Fruit fly (Drosophila melanogaster) whole organism, prepupa: ENCODE measurements around the gene CG1440.

Source experiments
- Blimp-1 ChIP-seq: fragments of 200-800 bp; sonication (Bioruptor generic); optimal IDR thresholded peaks from 3 replicates; lab custom pipeline; 2017; ENCODE audit warnings: missing biosample characterization, missing genetic modification characterization, mild to moderate bottlenecking, moderate library complexity, missing genetic modification reagents
- CG10631 ChIP-seq: fragments of 200-800 bp; sonication (Bioruptor generic); optimal IDR thresholded peaks from 2 replicates; lab custom pipeline; 2016; ENCODE audit warnings: missing biosample characterization, missing genetic modification characterization
- CG10669 ChIP-seq: fragments of 200-800 bp; sonication (Bioruptor generic); optimal IDR thresholded peaks from 3 replicates; lab custom pipeline; 2018; ENCODE audit warnings: missing biosample characterization, mild to moderate bottlenecking, missing genetic modification characterization, moderate library complexity
- CG15336 ChIP-seq: fragments of 200-800 bp; sonication (Bioruptor generic); IDR thresholded peaks from 2 replicates; pipeline ENCODE4 v1.3.6; 2022; ENCODE audit warnings: missing biosample characterization, missing genetic modification characterization
- CG6854 ChIP-seq: fragments of 200-800 bp; sonication (Bioruptor generic); optimal IDR thresholded peaks from 2 replicates; lab custom pipeline; 2017; ENCODE audit warnings: missing biosample characterization, mild to moderate bottlenecking, missing genetic modification characterization
- CG7368 ChIP-seq: fragments of 200-800 bp; sonication (Bioruptor generic); optimal IDR thresholded peaks from 3 replicates; lab custom pipeline; 2016; ENCODE audit warnings: missing biosample characterization, missing genetic modification characterization
- CG8319 ChIP-seq: fragments of 200-800 bp; sonication (Bioruptor generic); optimal IDR thresholded peaks from 3 replicates; lab custom pipeline; 2016; ENCODE audit warnings: missing biosample characterization, missing genetic modification characterization
- Eip78C ChIP-seq: fragments of 200-800 bp; sonication (Bioruptor generic); peaks from one replicate; lab custom pipeline; 2016; ENCODE audit warnings: missing biosample characterization, missing genetic modification characterization
- OdsH ChIP-seq: fragments of 200-800 bp; sonication (Bioruptor generic); optimal IDR thresholded peaks from 3 replicates; lab custom pipeline; 2016; ENCODE audit warnings: missing biosample characterization, missing genetic modification characterization
- salr ChIP-seq, 2 experiments: fragments of 200-800 bp; sonication (Bioruptor generic); optimal IDR thresholded peaks; 3 replicates each; lab custom pipeline; 2016 to 2018; ENCODE audit warnings: missing biosample characterization in 2 of 2, missing genetic modification characterization in 2 of 2, mild to moderate bottlenecking in 1 of 2

DNA sequence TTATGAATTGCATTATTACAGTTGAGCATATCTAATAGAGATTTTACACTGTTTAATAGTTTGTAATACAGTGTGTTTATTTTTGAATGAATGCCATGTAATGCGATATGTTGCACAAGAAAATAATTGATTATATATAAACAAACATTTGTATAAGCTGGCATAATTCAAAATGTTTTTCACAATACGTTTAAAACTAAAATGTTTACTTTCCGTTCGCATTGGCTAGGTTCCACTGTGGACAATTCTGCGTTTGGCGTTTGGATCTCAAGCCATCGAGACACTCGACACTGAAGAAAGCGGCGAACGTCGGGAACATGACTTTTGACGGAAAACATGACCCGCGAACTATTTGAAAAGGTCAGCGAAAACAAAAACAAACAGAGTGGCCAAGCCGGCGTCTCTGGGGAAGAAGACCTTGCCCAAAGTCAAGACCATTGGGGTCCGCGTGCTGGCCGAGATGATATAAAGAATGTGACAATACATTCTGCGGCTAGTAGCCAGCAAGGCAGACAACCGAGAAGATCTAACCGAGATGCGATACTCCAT, 36.6 kb downstream of the CG1440 start, which contains the start of gene Cp7Fb:
- no peak for TF ChIP-seq Blimp-1 (GFP tag; lab: Kevin White, UChicago)
- TF ChIP-seq CG8319 (GFP tag; lab: Kevin White, UChicago) = no peak
- TF ChIP-seq OdsH (GFP tag; lab: Kevin White, UChicago) = no peak
- TF ChIP-seq CG10669 (GFP tag; lab: Kevin White, UChicago) = no peak
- no peak for TF ChIP-seq salr (GFP tag; optimal IDR thresholded peaks at IDR 0.05; lab: Kevin White, UChicago)
- no peak for TF ChIP-seq CG7368 (GFP tag; lab: Kevin White, UChicago)
- TF ChIP-seq CG15336 (GFP tag; lab: Robert Waterston, UW) = no peak
- TF ChIP-seq CG10631 (GFP tag; lab: Kevin White, UChicago) = no peak
- no peak for TF ChIP-seq Eip78C (GFP tag; lab: Kevin White, UChicago)
- no peak for TF ChIP-seq CG6854
